Worm (Caenorhabditis elegans) whole organism, L3 larva: ENCODE results near the gene F47B8.2.

Source experiments
- aly-2 ChIP-seq: fragments of 150-350 bp; optimal IDR thresholded peaks from 2 replicates; lab custom pipeline; 2014; ENCODE audit warnings: missing biosample characterization, missing genetic modification characterization
- egl-27 ChIP-seq: sonication (generic microtip); optimal IDR thresholded peaks from 4 replicates; lab custom pipeline; 2017; ENCODE audit warnings: missing biosample characterization, missing genetic modification reagents, missing genetic modification characterization
- egl-5 ChIP-seq: fragments of 150-350 bp; optimal IDR thresholded peaks from 2 replicates; lab custom pipeline; 2017; ENCODE audit warnings: missing biosample characterization, missing genetic modification reagents, missing genetic modification characterization, inconsistent platforms
- eor-1 ChIP-seq, 2 experiments: fragments of 150-350 bp; optimal IDR thresholded peaks; 2 replicates each; lab custom pipeline; 2014 to 2018; ENCODE audit warnings: missing biosample characterization in 2 of 2, missing genetic modification characterization in 2 of 2
- fkh-10 ChIP-seq: sonication (generic microtip); optimal IDR thresholded peaks from 2 replicates; lab custom pipeline; 2017; ENCODE audit warnings: missing biosample characterization, missing genetic modification reagents, missing genetic modification characterization
- fos-1 ChIP-seq: fragments of 150-350 bp; optimal IDR thresholded peaks from 2 replicates; lab custom pipeline; 2014; ENCODE audit warnings: missing biosample characterization, missing genetic modification characterization
- mdl-1 ChIP-seq: fragments of 150-350 bp; optimal IDR thresholded peaks from 2 replicates; lab custom pipeline; 2014; ENCODE audit warnings: missing biosample characterization, missing genetic modification characterization
- nhr-12 ChIP-seq: fragments of 150-350 bp; optimal IDR thresholded peaks from 2 replicates; lab custom pipeline; 2014; ENCODE audit warnings: missing biosample characterization, missing genetic modification characterization
- nhr-237 ChIP-seq: fragments of 150-350 bp; optimal IDR thresholded peaks from 2 replicates; lab custom pipeline; 2014; ENCODE audit warnings: missing biosample characterization, missing genetic modification characterization
- nhr-76 ChIP-seq: fragments of 150-350 bp; sonication (generic microtip); optimal IDR thresholded peaks from 5 replicates; lab custom pipeline; 2014; ENCODE audit warnings: missing biosample characterization, missing genetic modification characterization
- unc-62 ChIP-seq: fragments of 150-350 bp; sonication (generic microtip); optimal IDR thresholded peaks from 4 replicates; lab custom pipeline; 2014; ENCODE audit warnings: missing biosample characterization, missing genetic modification reagents, missing genetic modification characterization

DNA sequence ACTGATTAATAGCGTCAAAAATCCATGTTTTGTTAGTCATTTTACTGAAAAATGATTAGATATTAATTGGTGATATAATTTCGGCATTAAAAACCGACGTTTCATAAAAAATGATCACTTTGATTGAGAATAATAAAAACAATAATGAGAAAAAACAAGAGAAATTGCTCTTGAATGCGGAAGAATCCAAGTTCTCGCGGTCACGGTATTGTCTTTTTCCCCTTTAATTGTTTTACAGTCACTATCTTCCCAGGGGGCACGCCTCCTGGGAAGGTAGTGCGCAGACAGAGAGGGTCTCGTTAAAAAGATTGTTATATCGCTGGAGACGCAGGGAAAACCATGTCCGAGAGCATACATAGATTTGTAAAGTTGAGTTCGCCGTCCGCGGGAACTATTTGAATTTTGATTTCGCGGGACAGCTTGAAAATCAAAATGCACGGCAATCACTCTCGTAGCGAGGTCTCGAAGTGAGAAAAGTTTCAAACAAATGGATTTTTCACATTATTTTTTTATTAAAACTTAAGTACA, 22.7 kb downstream of the F47B8.2 start, which contains the start of gene F14D7.2:
- TF ChIP-seq nhr-12 (tag; lab: Kevin White, UChicago) = no peak
- TF ChIP-seq eor-1 (tag; optimal IDR thresholded peaks at IDR 0.05; lab: Kevin White, UChicago) = no peak
- TF ChIP-seq egl-27 (tag; lab: Kevin White, UChicago) = no peak
- no peak for TF ChIP-seq aly-2
- TF ChIP-seq fos-1 (tag; lab: Kevin White, UChicago) = no peak
- no peak for TF ChIP-seq mdl-1
- no peak for TF ChIP-seq unc-62 (GFP tag; lab: Kevin White, UChicago)
- TF ChIP-seq nhr-76 (tag; lab: Kevin White, UChicago) = no peak
- TF ChIP-seq fkh-10 = no peak
- TF ChIP-seq egl-5 = no peak
- no peak for TF ChIP-seq nhr-237 (tag; lab: Kevin White, UChicago)
